Worm (Caenorhabditis elegans) whole organism, L2 larva: ENCODE measurements around the gene cnnm-1.

Experiments
- ceh-82 ChIP-seq: fragments of 150-350 bp; optimal IDR thresholded peaks from 2 replicates; lab custom pipeline; 2014; ENCODE audit warnings: missing biosample characterization, missing genetic modification characterization
- mdl-1 ChIP-seq, 2 experiments: fragments of 150-350 bp in 1 of 2; sonication (generic microtip) in 1 of 2; optimal IDR thresholded peaks; 2 replicates each; lab custom pipeline; 2017; ENCODE audit warnings: missing biosample characterization in 2 of 2, missing genetic modification characterization in 2 of 2
- unc-62 ChIP-seq: fragments of 150-350 bp; optimal IDR thresholded peaks from 2 replicates; lab custom pipeline; 2014; ENCODE audit warnings: missing biosample characterization, missing genetic modification reagents, missing genetic modification characterization

ce11 chrIV:17179565-17179964, 27.1 kb downstream of the cnnm-1 start:
- TF ChIP-seq unc-62 (GFP tag; lab: Kevin White, UChicago) (no peak), mdl-1 (tag; optimal IDR thresholded peaks at IDR 0.05; lab: Kevin White, UChicago) (no peak), ceh-82 (tag; lab: Kevin White, UChicago) (no peak)
